Fruit fly (Drosophila melanogaster) whole organism, embryonic: ENCODE results near the gene sicily.

Source experiments
- Ada2b ChIP-seq: fragments of 200-800 bp; sonication (Bioruptor generic); IDR thresholded peaks from 2 replicates; pipeline ENCODE4 v1.3.6; 2022; ENCODE audit warnings: missing biosample characterization, missing genetic modification characterization
- CG10267 ChIP-seq: fragments of 200-800 bp; sonication (Bioruptor generic); optimal IDR thresholded peaks from 2 replicates; lab custom pipeline; 2018; ENCODE audit warnings: missing biosample characterization, mild to moderate bottlenecking, missing genetic modification characterization, moderate library complexity
- CG10543 ChIP-seq: fragments of 200-800 bp; sonication (Bioruptor generic); optimal IDR thresholded peaks from 3 replicates; lab custom pipeline; 2017; ENCODE audit warnings: missing biosample characterization, mild to moderate bottlenecking, missing genetic modification characterization, moderate library complexity
- CG10654 ChIP-seq: fragments of 200-800 bp; sonication (Bioruptor generic); optimal IDR thresholded peaks from 2 replicates; lab custom pipeline; 2016; ENCODE audit warnings: missing biosample characterization, missing genetic modification characterization
- CG12299 ChIP-seq: fragments of 200-800 bp; sonication (Bioruptor generic); optimal IDR thresholded peaks from 2 replicates; lab custom pipeline; 2018; ENCODE audit warnings: missing biosample characterization, mild to moderate bottlenecking, missing genetic modification characterization
- CG14667 ChIP-seq: fragments of 200-800 bp; sonication (Bioruptor generic); IDR thresholded peaks from 2 replicates; pipeline ENCODE4 v1.3.6; 2022; ENCODE audit warnings: missing biosample characterization, missing genetic modification characterization
- CG16815 ChIP-seq: fragments of 200-800 bp; sonication (Bioruptor generic); optimal IDR thresholded peaks from 3 replicates; lab custom pipeline; 2017; ENCODE audit warnings: missing biosample characterization, mild to moderate bottlenecking, missing genetic modification characterization
- CG2199 ChIP-seq: fragments of 200-800 bp; sonication (Bioruptor generic); IDR thresholded peaks from 3 replicates; pipeline ENCODE4 v1.3.6; 2022; ENCODE audit warnings: missing biosample characterization, missing genetic modification characterization
- CG31365 ChIP-seq: fragments of 200-800 bp; sonication (Bioruptor generic); optimal IDR thresholded peaks from 2 replicates; lab custom pipeline; 2018; ENCODE audit warnings: missing biosample characterization, mild to moderate bottlenecking, missing genetic modification characterization
- CG33213 ChIP-seq: fragments of 200-800 bp; sonication (Bioruptor generic); optimal IDR thresholded peaks from 3 replicates; lab custom pipeline; 2016; ENCODE audit warnings: missing biosample characterization, missing genetic modification characterization
- CG4617 ChIP-seq: fragments of 200-800 bp; sonication (Bioruptor generic); optimal IDR thresholded peaks from 3 replicates; lab custom pipeline; 2016; ENCODE audit warnings: missing biosample characterization, missing genetic modification characterization, borderline replicate concordance
- CG4707 ChIP-seq: fragments of 200-800 bp; sonication (Bioruptor generic); optimal IDR thresholded peaks from 2 replicates; lab custom pipeline; 2018; ENCODE audit warnings: missing biosample characterization, mild to moderate bottlenecking, missing genetic modification characterization, moderate library complexity
- CG4730 ChIP-seq: fragments of 200-800 bp; sonication (Bioruptor generic); IDR thresholded peaks from 2 replicates; pipeline ENCODE4 v1.3.6; 2022; ENCODE audit warnings: missing biosample characterization, missing genetic modification characterization
- CG6175 ChIP-seq: fragments of 200-800 bp; sonication (Bioruptor generic); IDR thresholded peaks from 3 replicates; pipeline ENCODE4 v1.3.6; 2022; ENCODE audit warnings: missing biosample characterization, missing genetic modification characterization
- CG6689 ChIP-seq: fragments of 200-800 bp; sonication (Bioruptor generic); IDR thresholded peaks from 2 replicates; pipeline ENCODE4 v1.3.6; 2022; ENCODE audit warnings: missing biosample characterization, missing genetic modification characterization
- CG7357 ChIP-seq: fragments of 200-800 bp; sonication (Bioruptor generic); IDR thresholded peaks from 3 replicates; pipeline ENCODE4 v1.3.6; 2022; ENCODE audit warnings: missing biosample characterization, missing genetic modification characterization
- CG7987 ChIP-seq: fragments of 200-800 bp; sonication (Bioruptor generic); optimal IDR thresholded peaks from 2 replicates; lab custom pipeline; 2018; ENCODE audit warnings: missing biosample characterization, mild to moderate bottlenecking, missing genetic modification characterization, moderate library complexity
- Deaf1 ChIP-seq: fragments of 200-800 bp; optimal IDR thresholded peaks from 3 replicates; lab custom pipeline; 2019; ENCODE audit warnings: missing biosample characterization, mild to moderate bottlenecking, missing genetic modification characterization, moderate library complexity
- Dref ChIP-seq: fragments of 200-800 bp; sonication (Bioruptor generic); IDR thresholded peaks from 2 replicates; pipeline ENCODE4 v1.3.6; 2022; ENCODE audit warnings: missing biosample characterization, missing genetic modification characterization
- Elba2 ChIP-seq: fragments of 200-800 bp; sonication (Bioruptor generic); optimal IDR thresholded peaks from 3 replicates; lab custom pipeline; 2016; ENCODE audit warnings: missing biosample characterization, missing genetic modification characterization
- HmgD ChIP-seq: fragments of 200-800 bp; sonication (Bioruptor generic); optimal IDR thresholded peaks from 3 replicates; lab custom pipeline; 2016; ENCODE audit warnings: missing biosample characterization, missing genetic modification characterization
- Oaz ChIP-seq: fragments of 200-800 bp; sonication (Bioruptor generic); IDR thresholded peaks from 2 replicates; pipeline ENCODE4 v1.3.6; 2022; ENCODE audit warnings: missing biosample characterization, missing genetic modification characterization
- Scr ChIP-seq: fragments of 200-800 bp; sonication (Bioruptor generic); IDR thresholded peaks from 2 replicates; pipeline ENCODE4 v1.3.6; 2022; ENCODE audit warnings: missing biosample characterization, missing genetic modification characterization; ENCODE audit not compliant: partially characterized antibody
- Vsx1 ChIP-seq: fragments of 200-800 bp; sonication (Bioruptor generic); optimal IDR thresholded peaks from 2 replicates; lab custom pipeline; 2017; ENCODE audit warnings: missing biosample characterization, mild to moderate bottlenecking, missing genetic modification characterization, missing genetic modification reagents
- YL-1 ChIP-seq: fragments of 200-800 bp; sonication (Bioruptor generic); optimal IDR thresholded peaks from 3 replicates; lab custom pipeline; 2017; ENCODE audit warnings: missing biosample characterization, mild to moderate bottlenecking, missing genetic modification characterization
- bcd ChIP-seq: fragments of 200-800 bp; sonication (Bioruptor generic); optimal IDR thresholded peaks from 2 replicates; lab custom pipeline; 2017; ENCODE audit warnings: missing biosample characterization, mild to moderate bottlenecking, missing genetic modification characterization
- cato ChIP-seq: fragments of 200-800 bp; sonication (Bioruptor generic); optimal IDR thresholded peaks from 2 replicates; lab custom pipeline; 2016; ENCODE audit warnings: missing biosample characterization, missing genetic modification characterization, borderline replicate concordance
- croc ChIP-seq: fragments of 200-800 bp; sonication (Bioruptor generic); conservative IDR thresholded peaks from 3 replicates; pipeline ENCODE4 v1.3.6; 2022; ENCODE audit warnings: missing biosample characterization, missing genetic modification characterization
- crp ChIP-seq, 2 experiments: fragments of 200-800 bp; sonication (Bioruptor generic); optimal IDR thresholded peaks; 2 replicates in 1 of 2; 3 replicates in 1 of 2; lab custom pipeline; 2017; ENCODE audit warnings: missing biosample characterization in 2 of 2, missing genetic modification characterization in 2 of 2, mild to moderate bottlenecking in 1 of 2, moderate library complexity in 1 of 2
- cwo ChIP-seq: fragments of 200-800 bp; sonication (Bioruptor generic); optimal IDR thresholded peaks from 3 replicates; lab custom pipeline; 2017; ENCODE audit warnings: missing biosample characterization, missing genetic modification characterization, mild to moderate bottlenecking, moderate library complexity, missing genetic modification reagents
- danr ChIP-seq: fragments of 200-800 bp; sonication (Bioruptor generic); IDR thresholded peaks from 2 replicates; pipeline ENCODE4 v1.3.6; 2022; ENCODE audit warnings: missing biosample characterization, missing genetic modification characterization
- dati ChIP-seq: fragments of 200-800 bp; sonication (Bioruptor generic); IDR thresholded peaks from 2 replicates; pipeline ENCODE4 v1.3.6; 2022; ENCODE audit warnings: missing biosample characterization, missing genetic modification characterization
- ewg ChIP-seq: fragments of 200-800 bp; sonication (Bioruptor generic); optimal IDR thresholded peaks from 3 replicates; lab custom pipeline; 2017; ENCODE audit warnings: mild to moderate bottlenecking, missing biosample characterization, missing genetic modification reagents, missing genetic modification characterization
- gfzf ChIP-seq: fragments of 200-800 bp; sonication (Bioruptor generic); optimal IDR thresholded peaks from 2 replicates; lab custom pipeline; 2016; ENCODE audit warnings: missing biosample characterization, mild to moderate bottlenecking, missing genetic modification characterization, moderate library complexity
- grn ChIP-seq: fragments of 200-800 bp; sonication (Bioruptor generic); optimal IDR thresholded peaks from 3 replicates; lab custom pipeline; 2017; ENCODE audit warnings: missing biosample characterization, missing genetic modification characterization
- insv ChIP-seq, 2 experiments: fragments of 200-800 bp; sonication (Bioruptor generic); optimal IDR thresholded peaks; 3 replicates each; lab custom pipeline; 2016 to 2018; ENCODE audit warnings: missing biosample characterization in 2 of 2, missing genetic modification characterization in 2 of 2
- lab ChIP-seq: fragments of 200-800 bp; sonication (Bioruptor generic); optimal IDR thresholded peaks from 3 replicates; lab custom pipeline; 2017; ENCODE audit warnings: missing biosample characterization, missing genetic modification characterization, mild to moderate bottlenecking, moderate library complexity, missing genetic modification reagents
- lilli ChIP-seq: fragments of 200-800 bp; sonication (Bioruptor generic); optimal IDR thresholded peaks from 3 replicates; lab custom pipeline; 2016; ENCODE audit warnings: missing biosample characterization, missing genetic modification characterization
- nerfin-2 ChIP-seq: fragments of 200-800 bp; sonication (Bioruptor generic); IDR thresholded peaks from 2 replicates; pipeline ENCODE4 v1.3.6; 2022; ENCODE audit warnings: missing biosample characterization, missing genetic modification characterization; ENCODE audit not compliant: partially characterized antibody
- otp ChIP-seq: fragments of 200-800 bp; sonication (Bioruptor generic); IDR thresholded peaks from 3 replicates; pipeline ENCODE4, ENCODE4 v1.3.6; 2022; ENCODE audit warnings: missing biosample characterization, missing genetic modification characterization
- pan ChIP-seq, 4 experiments: fragments of >200 bp in 3 of 4; fragments of 200-800 bp in 1 of 4; sonication (Bioruptor generic) in 1 of 4; optimal IDR thresholded peaks in 3 of 4; IDR thresholded peaks in 1 of 4; 2 replicates each; pipeline versions ENCODE4 v1.3.6 to Lab custom; 2017 to 2022; ENCODE audit warnings: missing biosample characterization in 2 of 4, missing genetic modification characterization in 2 of 4, mixed read lengths in 1 of 4
- prd ChIP-seq, 3 experiments: fragments of >200 bp in 2 of 3; fragments of 200-800 bp in 1 of 3; sonication (Bioruptor generic) in 1 of 3; optimal IDR thresholded peaks in 2 of 3; IDR thresholded peaks in 1 of 3; 2 replicates in 2 of 3; 3 replicates in 1 of 3; pipeline versions ENCODE4 v1.3.6 to Lab custom; 2017 to 2022; ENCODE audit warnings: missing biosample characterization in 1 of 3, missing genetic modification characterization in 1 of 3
- pzg ChIP-seq: fragments of 200-800 bp; sonication (Bioruptor generic); optimal IDR thresholded peaks from 3 replicates; lab custom pipeline; 2018; ENCODE audit warnings: missing biosample characterization, mild to moderate bottlenecking, missing genetic modification characterization, moderate library complexity
- sna ChIP-seq: fragments of 200-800 bp; sonication (Bioruptor generic); IDR thresholded peaks from 2 replicates; pipeline ENCODE4 v1.3.6; 2022; ENCODE audit warnings: missing biosample characterization, missing genetic modification characterization; ENCODE audit not compliant: partially characterized antibody
- so ChIP-seq: fragments of 200-800 bp; sonication (Bioruptor generic); IDR thresholded peaks from 3 replicates; pipeline ENCODE4 v1.3.6; 2022; ENCODE audit warnings: missing biosample characterization, missing genetic modification characterization
- ssp ChIP-seq: fragments of 200-800 bp; sonication (Bioruptor generic); IDR thresholded peaks from 2 replicates; pipeline ENCODE4 v1.3.6; 2022; ENCODE audit warnings: missing biosample characterization, missing genetic modification characterization
- tll ChIP-seq, 2 experiments: fragments of 200-800 bp in 1 of 2; fragments of >200 bp in 1 of 2; sonication (Bioruptor generic) in 1 of 2; optimal IDR thresholded peaks; 2 replicates each; lab custom pipeline; 2017 to 2019; ENCODE audit warnings: missing biosample characterization in 2 of 2, missing genetic modification characterization in 2 of 2, mild to moderate bottlenecking in 1 of 2, moderate library complexity in 1 of 2
- vvl ChIP-seq: fragments of 200-800 bp; sonication (Bioruptor generic); IDR thresholded peaks from 2 replicates; pipeline ENCODE4 v1.3.6; 2022; ENCODE audit warnings: missing biosample characterization, missing genetic modification characterization
- wdn ChIP-seq: fragments of 200-800 bp; sonication (Bioruptor generic); IDR thresholded peaks from 2 replicates; pipeline ENCODE4 v1.3.6; 2022; ENCODE audit warnings: missing biosample characterization, missing genetic modification characterization
- wor ChIP-seq: fragments of 200-800 bp; sonication (Bioruptor generic); IDR thresholded peaks from 2 replicates; pipeline ENCODE4 v1.3.6; 2022; ENCODE audit warnings: missing biosample characterization, missing genetic modification characterization

sicily gene

DNA sequence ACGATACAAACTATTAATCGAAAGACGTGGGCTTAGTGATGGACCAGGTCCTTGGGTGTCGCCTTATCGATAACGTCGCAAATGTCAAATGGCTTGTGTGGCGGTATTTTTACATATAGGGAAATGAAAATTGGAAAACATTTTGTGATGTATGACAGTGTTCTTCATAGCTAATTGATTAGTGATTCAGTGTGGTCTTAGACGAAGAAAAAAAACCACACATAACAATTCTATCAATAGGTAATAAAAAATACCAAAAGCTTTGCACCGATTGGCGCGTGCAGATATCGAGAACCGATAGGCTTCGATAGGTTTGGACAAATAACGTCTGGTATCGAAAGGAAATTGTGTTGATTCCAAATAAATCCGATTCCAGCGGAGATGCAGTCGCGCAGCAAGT lies 22.7 kb upstream of the sicily start, which contains the start of the genes Nrd1 and CG1847 (continued):
- TF ChIP-seq wdn (no peak), CG14667 (GFP tag; lab: Robert Waterston, UW) (no peak), cwo (GFP tag; lab: Kevin White, UChicago) (no peak), Ada2b (no peak), Deaf1 (tag; lab: Kevin White, UChicago) (no peak), CG2199 (GFP tag; lab: Robert Waterston, UW) (no peak), bcd (GFP tag; lab: Kevin White, UChicago) (no peak), crp (GFP tag; optimal IDR thresholded peaks at IDR 0.05; lab: Kevin White, UChicago) (no peak), sna (GFP tag; lab: Robert Waterston, UW) (peak; percentile 91), CG6175 (no peak), wor (GFP tag; lab: Robert Waterston, UW) (no peak), grn (GFP tag; lab: Kevin White, UChicago) (no peak), CG4730 (GFP tag; lab: Robert Waterston, UW) (no peak), CG31365 (no peak), cato (GFP tag; lab: Kevin White, UChicago) (no peak), otp (GFP tag; lab: Robert Waterston, UW) (no peak), tll (GFP tag; optimal IDR thresholded peaks at IDR 0.05; lab: Kevin White, UChicago) (no peak), YL-1 (GFP tag; lab: Kevin White, UChicago) (no peak), nerfin-2 (GFP tag; lab: Robert Waterston, UW) (peak; percentile 85), pan (optimal IDR thresholded peaks at IDR 0.05; lab: Kevin White, UChicago) (no peak), pan (GFP tag; optimal IDR thresholded peaks at IDR 0.05 in 1 of 2, IDR thresholded peaks at IDR 0.05 in 1 of 2) (no peak), pzg (GFP tag; lab: Kevin White, UChicago) (peak; percentile 55), CG10543 (GFP tag; lab: Kevin White, UChicago) (no peak), Dref (peak; percentile 72), Oaz (GFP tag; lab: Robert Waterston, UW) (no peak), danr (GFP tag; lab: Robert Waterston, UW) (no peak), CG33213 (GFP tag; lab: Kevin White, UChicago) (no peak), prd (optimal IDR thresholded peaks at IDR 0.05; lab: Kevin White, UChicago) (no peak), prd (GFP tag; IDR thresholded peaks at IDR 0.05; lab: Robert Waterston, UW) (no peak), vvl (GFP tag; lab: Robert Waterston, UW) (no peak), Elba2 (GFP tag; lab: Kevin White, UChicago) (no peak), insv (GFP tag; optimal IDR thresholded peaks at IDR 0.05; lab: Kevin White, UChicago) (no peak), Vsx1 (no peak), HmgD (no peak), croc (GFP tag; lab: Robert Waterston, UW) (no peak), lilli (GFP tag; lab: Kevin White, UChicago) (no peak), CG4707 (no peak), CG10267 (tag; lab: Kevin White, UChicago) (peak; percentile 37), CG16815 (GFP tag; lab: Kevin White, UChicago) (no peak), Scr (GFP tag; lab: Robert Waterston, UW) (peak; percentile 84), CG4617 (GFP tag; lab: Kevin White, UChicago) (peak; percentile 27), CG7987 (GFP tag; lab: Kevin White, UChicago) (no peak), CG7357 (GFP tag; lab: Robert Waterston, UW) (no peak), ewg (GFP tag; lab: Kevin White, UChicago) (no peak), CG6689 (GFP tag; lab: Robert Waterston, UW) (no peak), lab (GFP tag; lab: Kevin White, UChicago) (no peak), CG12299 (tag; lab: Kevin White, UChicago) (no peak), dati (GFP tag; lab: Robert Waterston, UW) (no peak), CG10654 (GFP tag; lab: Kevin White, UChicago) (no peak), gfzf (GFP tag; lab: Kevin White, UChicago) (peak; percentile 56), so (GFP tag; lab: Robert Waterston, UW) (no peak), ssp (GFP tag; lab: Robert Waterston, UW) (0 out of 2 replicates have a peak, but pooled peaks have one; percentile 20)
